Worm (Caenorhabditis elegans) whole organism, late embryonic: Measurements from ENCODE around the gene W04B5.5.

Source experiments
- T23F11.4 ChIP-seq: fragments of 200-800 bp; sonication (Bioruptor generic); optimal IDR thresholded peaks from 2 replicates; lab custom pipeline; 2018; ENCODE audit warnings: mild to moderate bottlenecking, missing genetic modification characterization, missing compliant biosample characterization
- ceh-2 ChIP-seq: sonication (generic microtip); optimal IDR thresholded peaks from 2 replicates; lab custom pipeline; 2016; ENCODE audit warnings: missing genotype, missing genetic modification characterization, missing compliant biosample characterization
- ceh-9 ChIP-seq: sonication (generic microtip); optimal IDR thresholded peaks from 2 replicates; lab custom pipeline; 2016; ENCODE audit warnings: mild to moderate bottlenecking, missing genetic modification characterization, inconsistent platforms, missing compliant biosample characterization
- pax-1 ChIP-seq: fragments of 150-350 bp; optimal IDR thresholded peaks from 2 replicates; lab custom pipeline; 2014; ENCODE audit warnings: missing biosample characterization, missing genetic modification characterization
- rnt-1 ChIP-seq: sonication (generic microtip); optimal IDR thresholded peaks from 2 replicates; lab custom pipeline; 2016; ENCODE audit warnings: missing genetic modification characterization, missing compliant biosample characterization
- sox-4 ChIP-seq: sonication (generic microtip); optimal IDR thresholded peaks from 2 replicates; lab custom pipeline; 2017; ENCODE audit warnings: mild to moderate bottlenecking, missing genetic modification characterization, inconsistent platforms, missing compliant biosample characterization
- unc-86 ChIP-seq: sonication (generic microtip); optimal IDR thresholded peaks from 2 replicates; lab custom pipeline; 2016; ENCODE audit warnings: missing genetic modification characterization, missing compliant biosample characterization

DNA sequence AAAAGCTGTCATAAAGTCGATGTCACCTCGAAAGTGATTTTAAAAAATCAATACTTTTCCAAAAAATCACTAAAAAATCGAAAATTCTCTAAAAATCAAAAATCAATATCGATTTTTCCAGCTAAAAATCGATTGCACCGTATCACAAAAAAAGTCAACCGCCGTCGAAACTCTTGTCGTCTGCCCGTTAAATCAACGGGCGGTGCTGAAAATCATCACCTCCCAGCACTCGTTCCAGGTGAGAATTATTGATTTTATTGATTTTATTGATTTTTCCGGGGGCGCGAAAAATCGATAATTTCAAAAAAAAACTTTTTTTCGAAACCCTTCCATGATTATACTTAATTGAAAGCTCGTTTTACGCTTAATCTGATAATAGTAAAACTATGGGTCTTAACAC lies 1.5 kb upstream of the W04B5.5 start:
- TF ChIP-seq pax-1: no peak
- no peak for TF ChIP-seq ceh-9
- no peak for TF ChIP-seq ceh-2 (tag; lab: Kevin White, UChicago)
- no peak for TF ChIP-seq rnt-1 (tag; lab: Kevin White, UChicago)
- no peak for TF ChIP-seq T23F11.4 (GFP tag; lab: Kevin White, UChicago)
- TF ChIP-seq sox-4: no peak
- TF ChIP-seq unc-86 (tag; lab: Kevin White, UChicago): no peak
